Worm (Caenorhabditis elegans) whole organism, L4 larva: ENCODE measurements around the gene F28H7.7.

Experiments used
- Y48G9A.11 ChIP-seq: fragments of 200-800 bp; sonication (Bioruptor generic); IDR thresholded peaks from 2 replicates; pipeline ENCODE4 v1.3.6; 2022; ENCODE audit warnings: missing genetic modification reagents, missing genetic modification characterization, missing compliant biosample characterization
- ZK337.2 ChIP-seq: fragments of 200-800 bp; sonication (Bioruptor generic); IDR thresholded peaks from 2 replicates; pipeline ENCODE4 v1.3.6; 2022; ENCODE audit warnings: missing genetic modification reagents, missing genetic modification characterization, missing compliant biosample characterization
- aha-1 ChIP-seq: fragments of 150-350 bp; peaks from one replicate; lab custom pipeline; 2014; ENCODE audit warnings: missing biosample characterization, missing genetic modification characterization
- ceh-20 ChIP-seq: fragments of 200-800 bp; sonication (Bioruptor generic); IDR thresholded peaks from 2 replicates; pipeline ENCODE4 v1.3.6; 2022; ENCODE audit warnings: missing genetic modification reagents, missing genetic modification characterization, missing compliant biosample characterization
- ceh-44 ChIP-seq: fragments of 200-800 bp; sonication (Bioruptor generic); IDR thresholded peaks from 2 replicates; pipeline ENCODE4 v1.3.6; 2022; ENCODE audit warnings: missing genetic modification reagents, missing genetic modification characterization, missing compliant biosample characterization
- ces-1 ChIP-seq: fragments of 150-350 bp; sonication (generic microtip); optimal IDR thresholded peaks from 4 replicates; lab custom pipeline; 2014; ENCODE audit warnings: missing biosample characterization, missing genetic modification reagents, missing genetic modification characterization
- ctbp-1 ChIP-seq: fragments of 200-800 bp; sonication (Bioruptor generic); IDR thresholded peaks from 2 replicates; pipeline ENCODE4 v1.3.6; 2022; ENCODE audit warnings: missing genetic modification reagents, missing genetic modification characterization, missing compliant biosample characterization
- daf-16 ChIP-seq, 3 experiments: sonication (generic microtip); optimal IDR thresholded peaks; 2 replicates each; lab custom pipeline; 2016 to 2017; ENCODE audit warnings: missing genetic modification characterization in 3 of 3, missing genetic modification reagents in 3 of 3, mild to moderate bottlenecking in 2 of 3, missing compliant biosample characterization in 2 of 3, missing biosample characterization in 1 of 3, moderate library complexity in 1 of 3
- daf-19 ChIP-seq: fragments of 200-800 bp; sonication (Bioruptor generic); conservative IDR thresholded peaks from 2 replicates; pipeline ENCODE4 v1.3.6; 2022; ENCODE audit warnings: missing genetic modification characterization, missing compliant biosample characterization
- dmd-6 ChIP-seq: fragments of 200-800 bp; sonication (Bioruptor generic); IDR thresholded peaks from 2 replicates; pipeline ENCODE4 v1.3.6; 2022; ENCODE audit warnings: missing genetic modification reagents, missing genetic modification characterization, missing compliant biosample characterization
- egl-27 ChIP-seq: sonication (generic microtip); optimal IDR thresholded peaks from 3 replicates; lab custom pipeline; 2017; ENCODE audit warnings: missing biosample characterization, missing genetic modification reagents, missing genetic modification characterization
- egl-43 ChIP-seq: fragments of 200-800 bp; sonication (Bioruptor generic); IDR thresholded peaks from 2 replicates; pipeline ENCODE4 v1.3.6; 2022; ENCODE audit warnings: missing genetic modification reagents, missing genetic modification characterization, missing compliant biosample characterization
- fkh-10 ChIP-seq: fragments of 150-350 bp; optimal IDR thresholded peaks from 2 replicates; lab custom pipeline; 2014; ENCODE audit warnings: missing biosample characterization, missing genetic modification reagents, missing genetic modification characterization
- hif-1 ChIP-seq, 2 experiments: sonication (generic microtip); optimal IDR thresholded peaks; 2 replicates each; lab custom pipeline; 2016 to 2017; ENCODE audit warnings: missing compliant biosample characterization in 2 of 2, missing genetic modification characterization in 2 of 2, missing genetic modification reagents in 2 of 2, missing genotype in 2 of 2, mild to moderate bottlenecking in 1 of 2
- hlh-11 ChIP-seq: fragments of 200-800 bp; sonication (Bioruptor generic); optimal IDR thresholded peaks from 2 replicates; lab custom pipeline; 2018; ENCODE audit warnings: mild to moderate bottlenecking, missing genetic modification characterization, missing compliant biosample characterization
- hlh-30 ChIP-seq: sonication (generic microtip); optimal IDR thresholded peaks from 2 replicates; lab custom pipeline; 2017; ENCODE audit warnings: antibody characterized with exemption, mild to moderate bottlenecking, missing genetic modification characterization, missing compliant biosample characterization; ENCODE audit not compliant: insufficient read depth
- hmg-1.1 ChIP-seq: fragments of 200-800 bp; sonication (Bioruptor generic); IDR thresholded peaks from 2 replicates; pipeline ENCODE4 v1.3.6; 2022; ENCODE audit warnings: missing genetic modification reagents, missing genetic modification characterization, missing compliant biosample characterization
- lsy-2 ChIP-seq, 2 experiments: fragments of 150-350 bp in 1 of 2; sonication (generic microtip) in 1 of 2; optimal IDR thresholded peaks; 2 replicates each; lab custom pipeline; 2014 to 2017; ENCODE audit warnings: missing biosample characterization in 2 of 2, missing genetic modification characterization in 2 of 2
- mdl-1 ChIP-seq, 2 experiments: fragments of 150-350 bp in 1 of 2; sonication (generic microtip) in 1 of 2; optimal IDR thresholded peaks; 2 replicates each; lab custom pipeline; 2014 to 2017; ENCODE audit warnings: missing biosample characterization in 2 of 2, missing genetic modification characterization in 2 of 2
- mdt-29 ChIP-seq: fragments of 200-800 bp; sonication (Bioruptor generic); IDR thresholded peaks from 2 replicates; pipeline ENCODE4 v1.3.6; 2022; ENCODE audit warnings: missing genetic modification reagents, missing genetic modification characterization, missing compliant biosample characterization
- mep-1 ChIP-seq: fragments of 150-350 bp; sonication (generic microtip); optimal IDR thresholded peaks from 3 replicates; lab custom pipeline; 2014; ENCODE audit warnings: missing biosample characterization, missing genetic modification characterization
- nhr-11 ChIP-seq: fragments of 150-350 bp; optimal IDR thresholded peaks from 2 replicates; lab custom pipeline; 2014; ENCODE audit warnings: missing biosample characterization, missing genetic modification characterization
- nhr-25 ChIP-seq: sonication (generic microtip); optimal IDR thresholded peaks from 2 replicates; lab custom pipeline; 2017; ENCODE audit warnings: missing genetic modification characterization, mild to moderate bottlenecking, missing compliant biosample characterization, antibody characterized with exemption, moderate library complexity, borderline replicate concordance; ENCODE audit not compliant: insufficient read depth
- nhr-28 ChIP-seq: fragments of 150-350 bp; optimal IDR thresholded peaks from 2 replicates; lab custom pipeline; 2014; ENCODE audit warnings: missing biosample characterization, missing genetic modification characterization
- nhr-42 ChIP-seq: fragments of 200-800 bp; sonication (Bioruptor generic); IDR thresholded peaks from 2 replicates; pipeline ENCODE4 v1.3.6; 2022; ENCODE audit warnings: missing genetic modification characterization, missing compliant biosample characterization
- pha-4 ChIP-seq, 2 experiments: fragments of 150-350 bp in 1 of 2; fragments of 200-800 bp in 1 of 2; sonication (Bioruptor generic) in 1 of 2; IDR thresholded peaks in 1 of 2; optimal IDR thresholded peaks in 1 of 2; 2 replicates each; pipeline versions ENCODE4 v1.3.6 to Lab custom; 2014 to 2022; ENCODE audit warnings: missing genetic modification characterization in 2 of 2, missing genetic modification reagents in 2 of 2, missing biosample characterization in 1 of 2, missing compliant biosample characterization in 1 of 2
- rbr-2 ChIP-seq: sonication (generic microtip); optimal IDR thresholded peaks from 2 replicates; lab custom pipeline; 2016; ENCODE audit warnings: missing genotype, missing genetic modification characterization, missing compliant biosample characterization
- sdz-12 ChIP-seq: fragments of 200-800 bp; sonication (Bioruptor generic); optimal IDR thresholded peaks from 2 replicates; lab custom pipeline; 2018; ENCODE audit warnings: mild to moderate bottlenecking, missing genetic modification characterization, missing compliant biosample characterization
- set-16 ChIP-seq: fragments of 200-800 bp; sonication (Bioruptor generic); IDR thresholded peaks from 2 replicates; pipeline ENCODE4 v1.3.6; 2022; ENCODE audit warnings: missing genetic modification reagents, missing genetic modification characterization, missing compliant biosample characterization
- skn-1 ChIP-seq: fragments of 150-350 bp; optimal IDR thresholded peaks from 2 replicates; lab custom pipeline; 2014; ENCODE audit warnings: missing biosample characterization, missing genetic modification characterization
- unc-130 ChIP-seq: sonication (generic microtip); optimal IDR thresholded peaks from 2 replicates; lab custom pipeline; 2016; ENCODE audit warnings: missing genetic modification reagents, missing genetic modification characterization, missing compliant biosample characterization
- unc-62 ChIP-seq, 3 experiments: fragments of 150-350 bp in 1 of 3; sonication (generic microtip); optimal IDR thresholded peaks in 2 of 3; peaks in 1 of 3; 1 replicate in 1 of 3; 2 replicates in 2 of 3; lab custom pipeline; 2014 to 2017; ENCODE audit warnings: missing biosample characterization in 3 of 3, missing genetic modification characterization in 3 of 3, missing genetic modification reagents in 3 of 3, missing genotype in 1 of 3
- zfp-2 ChIP-seq: sonication (generic microtip); optimal IDR thresholded peaks from 2 replicates; lab custom pipeline; 2016; ENCODE audit warnings: mild to moderate bottlenecking, missing genetic modification characterization, missing compliant biosample characterization

Gene F28H7.7

ce11 chrV:10723181-10723580 lies 30.8 kb downstream of the F28H7.7 start (continued):
- TF ChIP-seq ceh-44 (GFP tag; lab: Robert Waterston, UW) (no peak), hlh-30 (tag; lab: Kevin White, UChicago) (peak; percentile 89), nhr-28 (no peak), mdl-1 (tag; optimal IDR thresholded peaks at IDR 0.05; lab: Kevin White, UChicago) (peak in 1 of 2 experiments; percentile 68), nhr-42 (GFP tag; lab: Robert Waterston, UW) (no peak), ces-1 (GFP tag; lab: Kevin White, UChicago) (no peak)

- TF ChIP-seq ZK337.2 (GFP tag; lab: Robert Waterston, UW) (no peak), set-16 (GFP tag; lab: Robert Waterston, UW) (0 out of 2 replicates have a peak, but pooled peaks have one; percentile 12), rbr-2 (tag; lab: Kevin White, UChicago) (no peak), mep-1 (tag; lab: Kevin White, UChicago) (no peak), nhr-11 (tag; lab: Kevin White, UChicago) (peak; percentile 38), egl-43 (GFP tag; lab: Robert Waterston, UW) (no peak), egl-27 (no peak), pha-4 (GFP tag; IDR thresholded peaks at IDR 0.05; lab: Robert Waterston, UW) (no peak), pha-4 (tag; optimal IDR thresholded peaks at IDR 0.05; lab: Kevin White, UChicago) (peak; percentile 21), unc-130 (GFP tag; lab: Kevin White, UChicago) (no peak), daf-16 (GFP tag; optimal IDR thresholded peaks at IDR 0.05; lab: Kevin White, UChicago) (no peak), daf-16 (tag; optimal IDR thresholded peaks at IDR 0.05; lab: Kevin White, UChicago) (peak; percentile 9), hlh-11 (tag; lab: Kevin White, UChicago) (peak; percentile 23), nhr-25 (tag; lab: Kevin White, UChicago) (no peak), nhr-28 (peak; percentile 23), skn-1 (tag; lab: Kevin White, UChicago) (no peak), hlh-30 (tag; lab: Kevin White, UChicago) (peak; percentile 93)
Observed at ce11 chrV:10722595-10722994, 31.4 kb downstream of the F28H7.7 start.

ce11 chrV:10721912-10722426 lies 32.0 kb downstream of the F28H7.7 start:
- no peak for TF ChIP-seq Y48G9A.11
- peak; percentile 97 for TF ChIP-seq aha-1
- peak in 1 of 2 experiments; percentile 11 for TF ChIP-seq hif-1 (tag; optimal IDR thresholded peaks at IDR 0.05; lab: Kevin White, UChicago)
- TF ChIP-seq egl-43 (GFP tag; lab: Robert Waterston, UW), result peak; percentile 56; the same call in 1 of the 2 replicates
- TF ChIP-seq sdz-12, result no peak
- peak in 1 of 2 experiments; percentile 61 for TF ChIP-seq mdl-1 (tag; optimal IDR thresholded peaks at IDR 0.05; lab: Kevin White, UChicago)
- TF ChIP-seq nhr-11 (tag; lab: Kevin White, UChicago), result peak; percentile 68
- TF ChIP-seq pha-4 (GFP tag; IDR thresholded peaks at IDR 0.05; lab: Robert Waterston, UW), result no peak
- TF ChIP-seq pha-4 (tag; optimal IDR thresholded peaks at IDR 0.05; lab: Kevin White, UChicago), result no peak
- TF ChIP-seq unc-62 (GFP tag; optimal IDR thresholded peaks at IDR 0.05 in 1 of 2; lab: Kevin White, UChicago), result peak in 1 of 2 experiments; percentile 93
- TF ChIP-seq unc-62 (tag; optimal IDR thresholded peaks at IDR 0.05; lab: Kevin White, UChicago), result no peak
- TF ChIP-seq nhr-28, result peak; percentile 57
- TF ChIP-seq hlh-11 (tag; lab: Kevin White, UChicago), result peak; percentile 5
- peak; percentile 40 for TF ChIP-seq fkh-10
- no peak for TF ChIP-seq mdt-29 (GFP tag; lab: Robert Waterston, UW)
- TF ChIP-seq daf-19 (GFP tag; lab: Robert Waterston, UW), result no peak
- 0 out of 2 replicates have a peak, but pooled peaks have one; percentile 37 for TF ChIP-seq ctbp-1
- no peak for TF ChIP-seq ceh-44 (GFP tag; lab: Robert Waterston, UW)
- TF ChIP-seq dmd-6, result 0 out of 2 replicates have a peak, but pooled peaks have one; percentile 17
- no peak for TF ChIP-seq zfp-2 (tag; lab: Kevin White, UChicago)
- peak; percentile 75 for TF ChIP-seq set-16 (GFP tag; lab: Robert Waterston, UW)
- TF ChIP-seq mep-1 (tag; lab: Kevin White, UChicago), result peak; percentile 41
- TF ChIP-seq unc-130 (GFP tag; lab: Kevin White, UChicago), result no peak
- TF ChIP-seq lsy-2 (tag; optimal IDR thresholded peaks at IDR 0.05; lab: Kevin White, UChicago), result peak in 1 of 2 experiments; percentile 27
- TF ChIP-seq ceh-20, result peak; percentile 40; the same call in 1 of the 2 replicates
- peak in 1 of 2 experiments; percentile 68 for TF ChIP-seq daf-16 (GFP tag; optimal IDR thresholded peaks at IDR 0.05; lab: Kevin White, UChicago)
- no peak for TF ChIP-seq daf-16 (tag; optimal IDR thresholded peaks at IDR 0.05; lab: Kevin White, UChicago)
- peak; percentile 55; the same call in 1 of the 2 replicates for TF ChIP-seq hmg-1.1 (GFP tag; lab: Robert Waterston, UW)
- peak; percentile 45 for TF ChIP-seq rbr-2 (tag; lab: Kevin White, UChicago)
